Worm (Caenorhabditis elegans) whole organism, L4 larva: Measurements from ENCODE around the gene F31F7.1.
A peak's percentile ranks its signal among the peaks of the same experiment; 100 is the strongest.

ENCODE experiments used
- Y105C5A.15 ChIP-seq: fragments of 200-800 bp; sonication (Bioruptor generic); IDR thresholded peaks from 2 replicates; pipeline ENCODE4 v1.3.6; 2022; ENCODE audit warnings: missing genetic modification characterization, missing compliant biosample characterization
- ZK546.5 ChIP-seq, 2 experiments: sonication (generic microtip); optimal IDR thresholded peaks; 2 replicates each; lab custom pipeline; 2017; ENCODE audit warnings: missing biosample characterization in 2 of 2, missing genetic modification characterization in 2 of 2
- aha-1 ChIP-seq: fragments of 150-350 bp; peaks from one replicate; lab custom pipeline; 2014; ENCODE audit warnings: missing biosample characterization, missing genetic modification characterization
- aly-2 ChIP-seq: sonication (generic microtip); optimal IDR thresholded peaks from 2 replicates; lab custom pipeline; 2018; ENCODE audit warnings: missing biosample characterization, missing genetic modification characterization
- arid-1 ChIP-seq: fragments of 200-800 bp; sonication (Bioruptor generic); conservative IDR thresholded peaks from 2 replicates; pipeline ENCODE4 v1.3.6; 2022; ENCODE audit warnings: missing genetic modification reagents, missing genetic modification characterization, missing compliant biosample characterization
- ceh-20 ChIP-seq: fragments of 200-800 bp; sonication (Bioruptor generic); IDR thresholded peaks from 2 replicates; pipeline ENCODE4 v1.3.6; 2022; ENCODE audit warnings: missing genetic modification reagents, missing genetic modification characterization, missing compliant biosample characterization
- ctbp-1 ChIP-seq: fragments of 200-800 bp; sonication (Bioruptor generic); IDR thresholded peaks from 2 replicates; pipeline ENCODE4 v1.3.6; 2022; ENCODE audit warnings: missing genetic modification reagents, missing genetic modification characterization, missing compliant biosample characterization
- daf-16 ChIP-seq, 3 experiments: sonication (generic microtip); optimal IDR thresholded peaks; 2 replicates each; lab custom pipeline; 2016 to 2017; ENCODE audit warnings: missing genetic modification characterization in 3 of 3, missing genetic modification reagents in 3 of 3, mild to moderate bottlenecking in 2 of 3, missing compliant biosample characterization in 2 of 3, missing biosample characterization in 1 of 3, moderate library complexity in 1 of 3
- daf-8 ChIP-seq: fragments of 200-800 bp; sonication (Bioruptor generic); IDR thresholded peaks from 2 replicates; pipeline ENCODE4 v1.3.6; 2022; ENCODE audit warnings: missing genetic modification characterization, missing compliant biosample characterization
- dmd-6 ChIP-seq: fragments of 200-800 bp; sonication (Bioruptor generic); IDR thresholded peaks from 2 replicates; pipeline ENCODE4 v1.3.6; 2022; ENCODE audit warnings: missing genetic modification reagents, missing genetic modification characterization, missing compliant biosample characterization
- dve-1 ChIP-seq: sonication (generic microtip); optimal IDR thresholded peaks from 2 replicates; lab custom pipeline; 2017; ENCODE audit warnings: antibody characterized with exemption, mild to moderate bottlenecking, missing genetic modification characterization, missing compliant biosample characterization; ENCODE audit not compliant: insufficient read depth
- egl-27 ChIP-seq: sonication (generic microtip); optimal IDR thresholded peaks from 3 replicates; lab custom pipeline; 2017; ENCODE audit warnings: missing biosample characterization, missing genetic modification reagents, missing genetic modification characterization
- fkh-10 ChIP-seq: fragments of 150-350 bp; optimal IDR thresholded peaks from 2 replicates; lab custom pipeline; 2014; ENCODE audit warnings: missing biosample characterization, missing genetic modification reagents, missing genetic modification characterization
- hlh-11 ChIP-seq: fragments of 200-800 bp; sonication (Bioruptor generic); optimal IDR thresholded peaks from 2 replicates; lab custom pipeline; 2018; ENCODE audit warnings: mild to moderate bottlenecking, missing genetic modification characterization, missing compliant biosample characterization
- hlh-30 ChIP-seq: sonication (generic microtip); optimal IDR thresholded peaks from 2 replicates; lab custom pipeline; 2017; ENCODE audit warnings: antibody characterized with exemption, mild to moderate bottlenecking, missing genetic modification characterization, missing compliant biosample characterization; ENCODE audit not compliant: insufficient read depth
- lim-7 ChIP-seq: fragments of 200-800 bp; sonication (Bioruptor generic); IDR thresholded peaks from 2 replicates; pipeline ENCODE4 v1.3.6; 2022; ENCODE audit warnings: missing genetic modification characterization, missing compliant biosample characterization
- lin-39 ChIP-seq: fragments of 150-350 bp; optimal IDR thresholded peaks from 2 replicates; lab custom pipeline; 2014; ENCODE audit warnings: missing biosample characterization, missing genetic modification reagents, missing genetic modification characterization
- mdl-1 ChIP-seq, 2 experiments: fragments of 150-350 bp in 1 of 2; sonication (generic microtip) in 1 of 2; optimal IDR thresholded peaks; 2 replicates each; lab custom pipeline; 2014 to 2017; ENCODE audit warnings: missing biosample characterization in 2 of 2, missing genetic modification characterization in 2 of 2
- mes-2 ChIP-seq: sonication (generic microtip); optimal IDR thresholded peaks from 2 replicates; lab custom pipeline; 2016; ENCODE audit warnings: missing genotype, mild to moderate bottlenecking, missing genetic modification characterization, missing compliant biosample characterization; ENCODE audit not compliant: poor library complexity, severe bottlenecking
- mxl-2 ChIP-seq: fragments of 200-800 bp; sonication (Bioruptor generic); conservative IDR thresholded peaks from 2 replicates; pipeline ENCODE4 v1.3.6; 2022; ENCODE audit warnings: missing genetic modification reagents, missing genetic modification characterization, missing compliant biosample characterization
- mxl-3 ChIP-seq: fragments of 200-800 bp; sonication (Bioruptor generic); optimal IDR thresholded peaks from 2 replicates; lab custom pipeline; 2018; ENCODE audit warnings: mild to moderate bottlenecking, missing genetic modification characterization, missing compliant biosample characterization
- nhr-11 ChIP-seq: fragments of 150-350 bp; optimal IDR thresholded peaks from 2 replicates; lab custom pipeline; 2014; ENCODE audit warnings: missing biosample characterization, missing genetic modification characterization
- nhr-237 ChIP-seq: sonication (generic microtip); optimal IDR thresholded peaks from 2 replicates; lab custom pipeline; 2017; ENCODE audit warnings: missing biosample characterization, missing genetic modification characterization
- nhr-28 ChIP-seq: fragments of 150-350 bp; optimal IDR thresholded peaks from 2 replicates; lab custom pipeline; 2014; ENCODE audit warnings: missing biosample characterization, missing genetic modification characterization
- nhr-48 ChIP-seq: sonication (generic microtip); optimal IDR thresholded peaks from 2 replicates; lab custom pipeline; 2016; ENCODE audit warnings: mild to moderate bottlenecking, missing genetic modification characterization, missing compliant biosample characterization
- nhr-77 ChIP-seq: fragments of 150-350 bp; optimal IDR thresholded peaks from 2 replicates; lab custom pipeline; 2014; ENCODE audit warnings: missing biosample characterization, missing genetic modification characterization
- php-3 ChIP-seq: fragments of 200-800 bp; sonication (Bioruptor generic); IDR thresholded peaks from 2 replicates; pipeline ENCODE4 v1.3.6; 2022; ENCODE audit warnings: missing genetic modification reagents, missing genetic modification characterization, missing compliant biosample characterization
- pqm-1 ChIP-seq: sonication (generic microtip); optimal IDR thresholded peaks from 2 replicates; lab custom pipeline; 2017; ENCODE audit warnings: missing biosample characterization, missing genetic modification characterization
- rbr-2 ChIP-seq: sonication (generic microtip); optimal IDR thresholded peaks from 2 replicates; lab custom pipeline; 2016; ENCODE audit warnings: missing genotype, missing genetic modification characterization, missing compliant biosample characterization
- saeg-2 ChIP-seq: fragments of 200-800 bp; sonication (Bioruptor generic); IDR thresholded peaks from 2 replicates; pipeline ENCODE4 v1.3.6; 2022; ENCODE audit warnings: missing genetic modification reagents, missing genetic modification characterization, missing compliant biosample characterization
- spr-1 ChIP-seq: sonication (generic microtip); optimal IDR thresholded peaks from 2 replicates; lab custom pipeline; 2016; ENCODE audit warnings: mild to moderate bottlenecking, missing genetic modification characterization, missing compliant biosample characterization
- tag-97 ChIP-seq: fragments of 200-800 bp; sonication (Bioruptor generic); IDR thresholded peaks from 2 replicates; pipeline ENCODE4 v1.3.6; 2022; ENCODE audit warnings: missing genetic modification characterization, missing compliant biosample characterization
- unc-62 ChIP-seq, 3 experiments: fragments of 150-350 bp in 1 of 3; sonication (generic microtip); optimal IDR thresholded peaks in 2 of 3; peaks in 1 of 3; 1 replicate in 1 of 3; 2 replicates in 2 of 3; lab custom pipeline; 2014 to 2017; ENCODE audit warnings: missing biosample characterization in 3 of 3, missing genetic modification characterization in 3 of 3, missing genetic modification reagents in 3 of 3, missing genotype in 1 of 3
- zip-11 ChIP-seq: fragments of 200-800 bp; sonication (Bioruptor generic); IDR thresholded peaks from 2 replicates; pipeline ENCODE4 v1.3.6; 2022; ENCODE audit warnings: missing genetic modification characterization, missing compliant biosample characterization
- ztf-7 ChIP-seq: fragments of 150-350 bp; optimal IDR thresholded peaks from 2 replicates; lab custom pipeline; 2014; ENCODE audit warnings: missing biosample characterization, missing genetic modification characterization

F31F7.1 gene

ce11 chrV:6248714-6249113 is 27.5 kb upstream of the F31F7.1 start:
- TF ChIP-seq tag-97 (GFP tag; lab: Robert Waterston, UW) (no peak), nhr-11 (no peak), hlh-30 (peak; percentile 64), arid-1 (no peak), dve-1 (tag; lab: Kevin White, UChicago) (peak; percentile 10), saeg-2 (GFP tag; lab: Robert Waterston, UW) (no peak), lin-39 (tag; lab: Kevin White, UChicago) (no peak), mxl-3 (no peak), daf-8 (GFP tag; lab: Robert Waterston, UW) (no peak), daf-16 (GFP tag; optimal IDR thresholded peaks at IDR 0.05; lab: Kevin White, UChicago) (no peak), daf-16 (tag; optimal IDR thresholded peaks at IDR 0.05; lab: Kevin White, UChicago) (peak; percentile 53), egl-27 (tag; lab: Kevin White, UChicago) (no peak), nhr-28 (tag; lab: Kevin White, UChicago) (peak; percentile 50), dmd-6 (GFP tag; lab: Robert Waterston, UW) (peak; percentile 19; the same call in 1 of the 2 replicates), lim-7 (GFP tag; lab: Robert Waterston, UW) (no peak), nhr-237 (tag; lab: Kevin White, UChicago) (no peak), ztf-7 (no peak), hlh-11 (peak; percentile 42), zip-11 (no peak), nhr-48 (tag; lab: Kevin White, UChicago) (peak; percentile 8), ZK546.5 (tag; optimal IDR thresholded peaks at IDR 0.05; lab: Kevin White, UChicago) (no peak), pqm-1 (tag; lab: Kevin White, UChicago) (no peak), mes-2 (no peak), fkh-10 (no peak), mdl-1 (tag; optimal IDR thresholded peaks at IDR 0.05; lab: Kevin White, UChicago) (peak in 1 of 2 experiments; percentile 16), ceh-20 (GFP tag; lab: Robert Waterston, UW) (no peak)

DNA sequence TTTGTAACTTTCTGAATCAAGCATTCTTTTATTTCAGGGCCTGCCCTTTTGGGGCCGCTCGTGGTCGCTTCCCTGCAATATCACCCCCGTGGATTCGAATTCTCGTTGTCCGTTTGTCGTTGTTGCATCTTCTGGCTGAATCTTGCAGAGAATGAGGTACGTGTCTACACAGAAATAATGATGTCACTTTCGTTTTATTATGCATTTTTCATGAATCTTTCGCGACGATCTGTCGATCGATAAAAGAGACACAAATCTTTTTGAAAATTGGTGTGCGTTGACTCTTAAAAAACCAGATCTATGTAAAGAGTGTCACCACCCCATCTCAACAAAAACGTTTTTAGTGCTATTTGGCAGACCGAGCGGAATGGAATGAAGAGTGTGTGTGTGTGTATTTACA is 27.1 kb upstream of the F31F7.1 start:
- TF ChIP-seq rbr-2 (tag; lab: Kevin White, UChicago) (no peak), unc-62 (GFP tag; optimal IDR thresholded peaks at IDR 0.05 in 1 of 2; lab: Kevin White, UChicago) (peak in 1 of 2 experiments; percentile 95), unc-62 (tag; optimal IDR thresholded peaks at IDR 0.05; lab: Kevin White, UChicago) (no peak)

ce11 chrV:6250959-6251598 is 25.2 kb upstream of the F31F7.1 start:
- TF ChIP-seq ctbp-1 (GFP tag; lab: Robert Waterston, UW): no peak
- TF ChIP-seq nhr-77 (tag; lab: Kevin White, UChicago): peak; percentile 69
- peak; percentile 85 for TF ChIP-seq dmd-6 (GFP tag; lab: Robert Waterston, UW)
- no peak for TF ChIP-seq mxl-2
- peak; percentile 75 for TF ChIP-seq nhr-28 (tag; lab: Kevin White, UChicago)
- peak; percentile 82 for TF ChIP-seq pqm-1 (tag; lab: Kevin White, UChicago)
- TF ChIP-seq nhr-48 (tag; lab: Kevin White, UChicago): peak; percentile 66
- no peak for TF ChIP-seq daf-16 (GFP tag; optimal IDR thresholded peaks at IDR 0.05; lab: Kevin White, UChicago)
- peak; percentile 45 for TF ChIP-seq daf-16 (tag; optimal IDR thresholded peaks at IDR 0.05; lab: Kevin White, UChicago)
- peak in 1 of 2 experiments; percentile 90 for TF ChIP-seq unc-62 (GFP tag; optimal IDR thresholded peaks at IDR 0.05 in 1 of 2; lab: Kevin White, UChicago)
- TF ChIP-seq unc-62 (tag; optimal IDR thresholded peaks at IDR 0.05; lab: Kevin White, UChicago): no peak
- TF ChIP-seq Y105C5A.15: no peak
- TF ChIP-seq dve-1 (tag; lab: Kevin White, UChicago): peak; percentile 69
- TF ChIP-seq mdl-1 (tag; optimal IDR thresholded peaks at IDR 0.05; lab: Kevin White, UChicago): no peak
- TF ChIP-seq aly-2: no peak
- TF ChIP-seq spr-1: no peak
- TF ChIP-seq php-3: peak; percentile 57; the same call in 1 of the 2 replicates
- TF ChIP-seq aha-1 (tag; lab: Kevin White, UChicago): peak; percentile 94
- TF ChIP-seq hlh-11: peak; percentile 37
